Worm (Caenorhabditis elegans): Measurements from ENCODE around the gene F56D6.18.

Gene F56D6.18

DNA sequence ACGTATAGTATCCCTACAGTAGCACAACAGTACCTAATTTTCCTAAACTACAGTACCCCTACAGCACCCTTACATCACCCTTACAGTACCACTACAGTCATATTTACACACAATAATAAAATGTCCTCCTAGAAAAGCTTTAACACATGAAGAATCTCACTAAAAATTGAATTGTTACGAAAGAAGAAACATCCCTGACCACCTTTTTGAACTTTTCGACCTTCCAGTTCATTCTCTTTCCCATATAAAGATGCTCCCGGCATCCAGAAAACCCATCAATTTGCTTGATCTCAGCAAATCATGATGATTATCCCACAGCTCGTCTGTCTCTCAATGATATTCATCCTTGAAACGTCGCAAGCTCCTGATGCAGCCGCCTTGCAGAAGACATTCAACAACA, 7.1 kb downstream of the F56D6.18 start, which contains the start of gene F56D6.21:
TSS of gene F56D6.21 (plus strand) at position 301 of the 400 bp plus-strand sequence.
- TF ChIP-seq elt-3 (tag; optimal IDR thresholded peaks at IDR 0.05) (no peak), mab-5 (tag; optimal IDR thresholded peaks at IDR 0.05) (no peak), ZK546.5 (tag; optimal IDR thresholded peaks at IDR 0.05) (no peak), nhr-25 (tag; optimal IDR thresholded peaks at IDR 0.05) (no peak), nhr-10 (tag; optimal IDR thresholded peaks at IDR 0.05) (no peak), ama-1 (optimal IDR thresholded peaks at IDR 0.05) (no peak)

DNA sequence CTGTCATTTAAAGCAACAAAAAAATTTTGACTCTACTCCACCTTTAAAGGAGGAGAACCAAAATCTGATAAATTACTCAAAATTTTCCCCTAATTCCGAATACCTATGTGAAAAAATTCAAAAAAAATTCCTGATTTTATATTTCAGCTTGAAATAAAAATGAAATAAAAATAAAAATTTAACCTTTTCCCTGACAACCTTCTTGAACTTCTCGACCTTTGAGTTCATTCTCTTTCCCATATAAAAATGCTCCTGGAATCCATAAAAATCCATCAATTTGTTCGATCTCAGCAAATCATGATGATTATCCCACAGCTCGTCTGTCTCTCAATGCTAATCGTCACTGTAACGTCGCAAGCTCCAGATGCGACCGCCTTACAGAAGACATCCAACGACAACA, 8.8 kb downstream of the F56D6.18 start, which contains the start of gene F56D6.6:
TSS of gene F56D6.6 (plus strand) at position 301 of the 400 bp plus-strand sequence.
- TF ChIP-seq gmeb-1 (tag; optimal IDR thresholded peaks at IDR 0.05) (no peak), peb-1 (tag; optimal IDR thresholded peaks at IDR 0.05) (no peak), mdl-1 (tag; optimal IDR thresholded peaks at IDR 0.05) (no peak), lsy-2 (tag; optimal IDR thresholded peaks at IDR 0.05) (no peak), snpc-4 (tag; optimal IDR thresholded peaks at IDR 0.05) (no peak), nhr-10 (tag; optimal IDR thresholded peaks at IDR 0.05) (no peak), nhr-11 (tag; optimal IDR thresholded peaks at IDR 0.05) (no peak), fos-1 (tag; optimal IDR thresholded peaks at IDR 0.05) (no peak), mab-5 (tag; optimal IDR thresholded peaks at IDR 0.05) (no peak), elt-1 (tag; optimal IDR thresholded peaks at IDR 0.05) (no peak), nhr-12 (tag; optimal IDR thresholded peaks at IDR 0.05) (no peak), ztf-11 (tag; optimal IDR thresholded peaks at IDR 0.05) (no peak), alr-1 (tag; optimal IDR thresholded peaks at IDR 0.05) (no peak), F13H6.1 (tag; optimal IDR thresholded peaks at IDR 0.05) (no peak), ceh-82 (tag; optimal IDR thresholded peaks at IDR 0.05) (no peak), crh-2 (tag; optimal IDR thresholded peaks at IDR 0.05) (no peak), sem-4 (tag; optimal IDR thresholded peaks at IDR 0.05) (no peak), nhr-129 (tag; optimal IDR thresholded peaks at IDR 0.05) (no peak), sma-3 (GFP tag; optimal IDR thresholded peaks at IDR 0.05) (no peak), zag-1 (tag; optimal IDR thresholded peaks at IDR 0.05) (no peak)

DNA sequence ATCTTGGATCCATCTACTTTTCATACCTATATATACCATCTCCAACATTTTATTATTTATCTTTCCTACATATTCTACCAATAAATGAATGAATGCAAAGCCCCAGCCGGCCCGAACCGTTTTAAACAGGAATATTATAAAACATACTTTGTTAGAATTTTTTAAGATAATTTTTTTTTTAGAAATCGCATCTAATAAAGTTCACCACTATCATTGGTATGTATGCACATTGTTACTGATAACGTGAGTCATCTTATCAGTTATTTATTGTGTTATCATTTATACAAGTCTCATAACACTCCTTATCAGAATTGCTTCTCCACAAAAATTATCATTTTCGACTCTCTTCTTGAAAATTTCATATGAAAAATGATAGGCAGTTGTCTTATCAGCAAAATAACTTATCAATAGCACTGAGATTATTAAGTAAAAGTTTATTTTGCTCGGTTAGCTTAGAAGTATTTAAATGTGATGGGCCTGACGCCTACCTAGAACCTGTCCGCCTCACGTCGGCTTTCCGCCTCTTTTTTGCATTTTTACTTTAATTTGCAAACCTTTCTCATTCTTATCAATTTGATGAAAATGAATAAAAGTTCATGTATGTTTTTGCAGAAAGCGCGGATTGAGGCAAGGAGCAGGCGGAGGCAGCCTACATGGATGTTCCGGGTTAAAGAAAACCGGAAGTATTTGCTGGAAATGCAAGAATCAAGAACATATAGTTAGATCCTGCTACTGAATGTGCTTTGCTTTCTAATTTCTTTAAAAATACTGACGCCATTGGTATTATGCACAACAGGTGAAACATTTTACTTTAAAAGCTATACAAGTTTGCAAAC, 11.8 kb downstream of the F56D6.18 start, which contains the start of gene srz-62:
TSS of gene srz-62 (plus strand) at position 786 of the 836 bp plus-strand sequence.
- TF ChIP-seq alr-1 (tag; optimal IDR thresholded peaks at IDR 0.05) (no peak), crh-2 (tag; optimal IDR thresholded peaks at IDR 0.05) (peak; percentile 48), fos-1 (tag; optimal IDR thresholded peaks at IDR 0.05) (peak; percentile 100), lin-13 (GFP tag; optimal IDR thresholded peaks at IDR 0.05) (no peak), sma-9 (GFP tag; optimal IDR thresholded peaks at IDR 0.05) (peak; percentile 49), sma-9 (tag; optimal IDR thresholded peaks at IDR 0.05) (no peak), mdl-1 (tag; optimal IDR thresholded peaks at IDR 0.05) (peak in 1 of 2 experiments; percentile 55), ztf-1 (GFP tag; conservative IDR thresholded peaks at IDR 0.05) (no peak), gmeb-1 (tag; optimal IDR thresholded peaks at IDR 0.05) (peak; percentile 72), egl-27 (tag; optimal IDR thresholded peaks at IDR 0.05) (peak; percentile 92)

DNA sequence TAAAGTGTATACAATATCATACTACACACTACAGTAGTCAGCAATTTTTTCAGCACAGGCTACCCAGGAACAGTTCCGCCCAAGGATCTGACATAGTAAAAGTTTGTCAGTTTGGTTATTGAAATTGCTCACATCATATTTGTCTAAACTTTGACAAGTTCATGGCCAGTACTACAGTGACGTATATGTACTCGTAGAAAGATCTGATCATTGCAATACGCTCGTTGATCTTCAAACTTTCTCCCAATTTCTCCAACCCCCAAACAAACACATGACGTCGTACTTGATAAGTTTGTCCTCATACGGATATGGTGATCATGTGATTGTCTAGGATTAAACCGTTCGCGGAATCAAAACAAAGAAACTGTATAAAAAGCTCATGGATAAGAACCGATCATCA, 17.0 kb downstream of the F56D6.18 start, which contains the start of gene dct-8:
TSS of gene dct-8 (plus strand) at position 301 of the 400 bp plus-strand sequence.
- TF ChIP-seq mdl-1 (tag; optimal IDR thresholded peaks at IDR 0.05) (no peak), mab-5 (tag; optimal IDR thresholded peaks at IDR 0.05) (no peak), ceh-16 (tag; optimal IDR thresholded peaks at IDR 0.05) (no peak), blmp-1 (tag; optimal IDR thresholded peaks at IDR 0.05; ENCODE audit: insufficient read depth) (no peak), crh-2 (tag; optimal IDR thresholded peaks at IDR 0.05) (no peak), F13H6.1 (tag; optimal IDR thresholded peaks at IDR 0.05) (no peak), alr-1 (tag; optimal IDR thresholded peaks at IDR 0.05) (no peak), lsy-2 (tag; optimal IDR thresholded peaks at IDR 0.05) (no peak), nhr-10 (tag; optimal IDR thresholded peaks at IDR 0.05) (no peak), aly-2 (tag; optimal IDR thresholded peaks at IDR 0.05) (no peak), nhr-77 (tag; optimal IDR thresholded peaks at IDR 0.05) (no peak), ztf-11 (tag; optimal IDR thresholded peaks at IDR 0.05) (no peak), skn-1 (tag; optimal IDR thresholded peaks at IDR 0.05) (no peak), sma-3 (GFP tag; optimal IDR thresholded peaks at IDR 0.05) (no peak), peb-1 (tag; optimal IDR thresholded peaks at IDR 0.05) (no peak), sem-4 (tag; optimal IDR thresholded peaks at IDR 0.05) (no peak), nhr-237 (tag; optimal IDR thresholded peaks at IDR 0.05) (no peak), mbf-1 (tag; optimal IDR thresholded peaks at IDR 0.05) (no peak)

All from whole organism, L2 larva.